Fruit fly (Drosophila melanogaster): Measurements from ENCODE around the gene mnd.

Gene mnd

DNA sequence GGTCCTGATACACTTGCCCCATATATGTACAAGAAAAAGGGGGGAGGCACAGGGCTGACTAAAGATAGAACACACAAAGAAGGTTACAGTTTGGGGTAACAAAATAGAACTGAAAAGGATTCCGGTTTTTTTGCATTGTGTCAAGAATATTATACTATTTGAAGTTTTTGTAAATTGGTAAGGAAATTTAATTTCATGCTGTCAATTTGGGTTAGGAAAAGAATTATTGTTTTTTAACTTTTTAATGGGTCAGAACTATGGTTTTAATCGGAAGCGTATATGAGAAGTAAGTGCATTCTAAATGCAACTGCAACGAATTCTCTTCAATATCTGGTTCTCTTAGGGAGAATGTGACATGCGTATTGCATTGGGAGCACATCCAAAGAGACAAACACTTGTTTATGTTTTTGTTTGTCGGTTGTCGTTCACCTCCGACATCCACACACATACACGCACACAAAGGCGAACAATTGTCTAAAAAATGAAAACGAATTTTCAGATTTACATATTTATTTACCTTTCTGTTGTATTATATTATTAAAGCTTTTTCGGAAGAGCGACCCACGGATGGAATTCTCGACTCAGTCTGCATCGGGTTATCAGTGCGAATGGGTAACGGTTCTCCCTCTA, at the start of gene mnd:
Gene mnd, plus strand, starts transcription at position 580 of the 630 bp plus-strand sequence.
- TF ChIP-seq Snoo (tag; optimal IDR thresholded peaks at IDR 0.05) (peak; percentile 47), CG4496 (GFP tag; IDR thresholded peaks at IDR 0.05) (peak; percentile 95), D1 (tag; optimal IDR thresholded peaks at IDR 0.05) (peak; percentile 49), CG9948 (tag; optimal IDR thresholded peaks at IDR 0.05) (peak; percentile 81), fd96Ca (GFP tag; IDR thresholded peaks at IDR 0.05) (no peak), CG10348 (GFP tag; IDR thresholded peaks at IDR 0.05) (peak; percentile 44; the same call in 1 of the 2 replicates), Pif1A (GFP tag; optimal IDR thresholded peaks at IDR 0.05) (peak; percentile 84), CG32121 (GFP tag; IDR thresholded peaks at IDR 0.05) (peak; percentile 91), Ets98B (GFP tag; IDR thresholded peaks at IDR 0.05) (peak; percentile 95), EcR (GFP tag; optimal IDR thresholded peaks at IDR 0.05) (peak; percentile 89), gl (tag; optimal IDR thresholded peaks at IDR 0.05) (peak; percentile 40), CG8159 (tag; optimal IDR thresholded peaks at IDR 0.05) (peak; percentile 79), CG12605 (GFP tag; IDR thresholded peaks at IDR 0.05) (peak; percentile 93), CG13204 (GFP tag; optimal IDR thresholded peaks at IDR 0.05) (no peak), CG15710 (tag; optimal IDR thresholded peaks at IDR 0.05) (peak; percentile 74), rn (GFP tag; IDR thresholded peaks at IDR 0.05) (no peak; the same call in 1 of the 2 replicates), CG8301 (tag; optimal IDR thresholded peaks at IDR 0.05) (peak; percentile 93), Pif1B (GFP tag; optimal IDR thresholded peaks at IDR 0.05) (peak; percentile 71), CG17806 (tag; optimal IDR thresholded peaks at IDR 0.05) (peak; percentile 85), CG34367 (tag; optimal IDR thresholded peaks at IDR 0.05) (peak; percentile 75), CG14655 (GFP tag; optimal IDR thresholded peaks at IDR 0.05) (peak; percentile 89)

DNA sequence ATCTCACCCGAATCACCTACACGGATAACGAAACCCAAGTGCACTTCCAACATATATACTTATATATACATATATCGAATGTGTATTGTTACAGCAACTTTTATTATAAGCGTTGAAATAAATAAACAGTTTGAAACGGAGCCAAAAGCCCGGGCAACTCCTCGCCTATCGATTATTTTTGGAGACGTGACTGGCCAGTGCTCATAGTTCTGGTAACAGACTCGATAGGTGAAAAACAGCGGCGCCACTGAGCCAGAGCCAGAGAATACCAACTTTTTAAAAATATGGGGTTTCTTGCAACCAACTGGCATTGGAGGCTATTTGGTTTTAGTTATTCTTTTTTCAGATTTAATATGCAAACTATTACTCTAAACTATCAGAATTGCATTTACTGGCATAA, 42.1 kb upstream of the mnd start:
- TF ChIP-seq gl (tag; optimal IDR thresholded peaks at IDR 0.05) (no peak), CG32121 (GFP tag; IDR thresholded peaks at IDR 0.05) (no peak), fd96Ca (GFP tag; IDR thresholded peaks at IDR 0.05) (no peak), CG34367 (tag; optimal IDR thresholded peaks at IDR 0.05) (no peak), CG8301 (tag; optimal IDR thresholded peaks at IDR 0.05) (no peak), CG4496 (GFP tag; IDR thresholded peaks at IDR 0.05) (no peak), Pif1A (GFP tag; optimal IDR thresholded peaks at IDR 0.05) (no peak), rn (GFP tag; IDR thresholded peaks at IDR 0.05) (no peak), D1 (tag; optimal IDR thresholded peaks at IDR 0.05) (no peak), CG10348 (GFP tag; IDR thresholded peaks at IDR 0.05) (no peak), CG9948 (tag; optimal IDR thresholded peaks at IDR 0.05) (no peak), CG12605 (GFP tag; IDR thresholded peaks at IDR 0.05) (no peak), CG17806 (tag; optimal IDR thresholded peaks at IDR 0.05) (no peak), CG8159 (tag; optimal IDR thresholded peaks at IDR 0.05) (no peak), CG15710 (tag; optimal IDR thresholded peaks at IDR 0.05) (no peak), Pif1B (GFP tag; optimal IDR thresholded peaks at IDR 0.05) (no peak), Snoo (tag; optimal IDR thresholded peaks at IDR 0.05) (no peak), CG13204 (GFP tag; optimal IDR thresholded peaks at IDR 0.05) (no peak), EcR (GFP tag; optimal IDR thresholded peaks at IDR 0.05) (no peak), CG14655 (GFP tag; optimal IDR thresholded peaks at IDR 0.05) (no peak)

- TF ChIP-seq EcR (GFP tag; optimal IDR thresholded peaks at IDR 0.05) = no peak
- no peak for TF ChIP-seq CG9948 (tag; optimal IDR thresholded peaks at IDR 0.05)
- no peak for TF ChIP-seq Pif1A (GFP tag; optimal IDR thresholded peaks at IDR 0.05)
- TF ChIP-seq CG15710 (tag; optimal IDR thresholded peaks at IDR 0.05) = no peak
- TF ChIP-seq CG8301 (tag; optimal IDR thresholded peaks at IDR 0.05) = no peak
- no peak for TF ChIP-seq fd96Ca (GFP tag; IDR thresholded peaks at IDR 0.05)
- no peak for TF ChIP-seq Pif1B (GFP tag; optimal IDR thresholded peaks at IDR 0.05)
- no peak for TF ChIP-seq Ets98B (GFP tag; IDR thresholded peaks at IDR 0.05)
- TF ChIP-seq CG8159 (tag; optimal IDR thresholded peaks at IDR 0.05) = no peak
- TF ChIP-seq CG32121 (GFP tag; IDR thresholded peaks at IDR 0.05) = no peak
These were observed 40.7 kb upstream of the mnd start, which contains the start of gene CG13465 for dm6 chr3L:14944231-14944630. Gene CG13465 (minus strand): TSS chr3L:14944331.

DNA sequence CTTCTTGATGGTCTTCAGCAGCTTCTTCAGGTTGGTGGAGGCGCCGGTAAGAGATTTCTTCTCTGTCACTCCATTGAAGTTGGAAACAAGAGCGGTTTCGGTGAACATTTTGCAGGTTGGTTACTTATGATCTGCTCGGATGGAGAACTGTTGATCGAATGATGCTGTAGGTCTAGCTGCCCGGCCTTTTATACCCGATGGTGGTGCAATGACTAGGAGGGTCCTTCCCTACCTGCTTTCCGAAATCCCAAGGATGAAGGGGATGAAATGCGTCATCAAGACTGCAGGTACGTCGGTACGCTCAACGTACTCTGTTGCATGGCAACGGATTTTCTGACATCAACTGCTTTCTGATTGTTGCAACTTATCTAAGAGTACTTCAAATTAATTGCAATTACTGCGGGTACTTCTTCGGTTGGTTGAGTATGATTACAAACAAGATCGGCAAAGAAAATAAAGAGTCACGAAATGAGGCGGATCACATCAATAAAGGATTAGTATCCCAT, 38.9 kb upstream of the mnd start, which contains the start of gene BobA:
Gene BobA, minus strand, starts transcription at position 165 of the 506 bp plus-strand sequence.
- TF ChIP-seq gl (tag; optimal IDR thresholded peaks at IDR 0.05) = no peak
- no peak for TF ChIP-seq CG13204 (GFP tag; optimal IDR thresholded peaks at IDR 0.05)
- no peak for TF ChIP-seq Ets98B (GFP tag; IDR thresholded peaks at IDR 0.05)
- no peak for TF ChIP-seq Pif1B (GFP tag; optimal IDR thresholded peaks at IDR 0.05)
- TF ChIP-seq rn (GFP tag; IDR thresholded peaks at IDR 0.05) = no peak
- no peak for TF ChIP-seq Pif1A (GFP tag; optimal IDR thresholded peaks at IDR 0.05)
- no peak for TF ChIP-seq CG32121 (GFP tag; IDR thresholded peaks at IDR 0.05)
- no peak for TF ChIP-seq CG17806 (tag; optimal IDR thresholded peaks at IDR 0.05)
- TF ChIP-seq CG9948 (tag; optimal IDR thresholded peaks at IDR 0.05) = no peak

- TF ChIP-seq gl (tag; optimal IDR thresholded peaks at IDR 0.05) = no peak
- TF ChIP-seq Pif1B (GFP tag; optimal IDR thresholded peaks at IDR 0.05) = no peak
- no peak for TF ChIP-seq D1 (tag; optimal IDR thresholded peaks at IDR 0.05)
- no peak for TF ChIP-seq CG32121 (GFP tag; IDR thresholded peaks at IDR 0.05)
- no peak for TF ChIP-seq CG17806 (tag; optimal IDR thresholded peaks at IDR 0.05)
- TF ChIP-seq CG13204 (GFP tag; optimal IDR thresholded peaks at IDR 0.05) = no peak
- TF ChIP-seq Pif1A (GFP tag; optimal IDR thresholded peaks at IDR 0.05) = no peak
These were observed 35.0 kb upstream of the mnd start for dm6 chr3L:14949943-14950342.
